Worm (Caenorhabditis elegans): ENCODE data around the gene ugt-5.

Gene ugt-5

DNA sequence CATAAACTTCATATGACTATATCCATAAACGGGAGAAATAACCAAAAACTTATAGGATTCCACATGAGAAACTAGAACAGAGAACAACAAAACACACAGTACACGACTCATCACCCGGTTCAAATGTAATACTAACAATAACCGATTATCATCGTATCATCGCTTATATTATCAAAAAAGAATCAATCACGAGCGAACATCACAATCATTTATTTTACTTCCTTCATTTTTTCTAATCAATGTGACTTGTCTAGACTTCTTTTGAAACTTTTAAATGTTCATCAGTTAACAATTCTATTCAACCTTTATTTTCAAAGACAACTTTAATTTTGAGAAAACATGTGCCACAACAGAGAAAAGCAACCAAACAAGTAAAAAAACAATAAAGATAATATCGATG is 2.4 kb upstream of the ugt-5 start, which contains the start of gene ugt-4 (continued):
- TF ChIP-seq daf-16 (GFP tag; optimal IDR thresholded peaks at IDR 0.05) (no peak), daf-16 (tag; optimal IDR thresholded peaks at IDR 0.05) (peak; percentile 35), php-3 (GFP tag; IDR thresholded peaks at IDR 0.05) (0 out of 2 replicates have a peak, but pooled peaks have one; percentile 6), hlh-11 (tag; optimal IDR thresholded peaks at IDR 0.05) (peak; percentile 65), lir-3 (tag; optimal IDR thresholded peaks at IDR 0.05) (no peak), lin-29 (GFP tag; IDR thresholded peaks at IDR 0.05) (no peak), lin-39 (tag; optimal IDR thresholded peaks at IDR 0.05) (no peak), F26F4.8 (GFP tag; conservative IDR thresholded peaks at IDR 0.05) (no peak), sdz-12 (GFP tag; optimal IDR thresholded peaks at IDR 0.05) (no peak), zip-2 (tag; optimal IDR thresholded peaks at IDR 0.05) (no peak), mep-1 (tag; optimal IDR thresholded peaks at IDR 0.05) (no peak), nhr-76 (tag; optimal IDR thresholded peaks at IDR 0.05) (no peak), Y5F2A.4 (GFP tag; optimal IDR thresholded peaks at IDR 0.05) (no peak), hif-1 (tag; optimal IDR thresholded peaks at IDR 0.05) (no peak), aly-2 (tag; optimal IDR thresholded peaks at IDR 0.05) (no peak), madf-5 (GFP tag; IDR thresholded peaks at IDR 0.05) (no peak), ZK546.5 (tag; optimal IDR thresholded peaks at IDR 0.05) (no peak), mes-2 (tag; optimal IDR thresholded peaks at IDR 0.05; ENCODE audit: poor library complexity, severe bottlenecking) (no peak), nhr-28 (tag; optimal IDR thresholded peaks at IDR 0.05) (peak; percentile 75), lin-13 (GFP tag; optimal IDR thresholded peaks at IDR 0.05) (no peak), dmd-9 (GFP tag; IDR thresholded peaks at IDR 0.05) (no peak), ztf-7 (tag; optimal IDR thresholded peaks at IDR 0.05) (no peak), nhr-237 (tag; optimal IDR thresholded peaks at IDR 0.05) (no peak), spr-1 (tag; optimal IDR thresholded peaks at IDR 0.05) (no peak), pha-4 (GFP tag; IDR thresholded peaks at IDR 0.05) (no peak), pha-4 (tag; optimal IDR thresholded peaks at IDR 0.05) (no peak), tra-1 (GFP tag; IDR thresholded peaks at IDR 0.05) (no peak), T26A8.4 (GFP tag; IDR thresholded peaks at IDR 0.05) (no peak), arid-1 (GFP tag; conservative IDR thresholded peaks at IDR 0.05) (no peak), F49E8.2 (tag; optimal IDR thresholded peaks at IDR 0.05; ENCODE audit: borderline replicate concordance) (no peak), ceh-44 (GFP tag; IDR thresholded peaks at IDR 0.05) (no peak)

DNA sequence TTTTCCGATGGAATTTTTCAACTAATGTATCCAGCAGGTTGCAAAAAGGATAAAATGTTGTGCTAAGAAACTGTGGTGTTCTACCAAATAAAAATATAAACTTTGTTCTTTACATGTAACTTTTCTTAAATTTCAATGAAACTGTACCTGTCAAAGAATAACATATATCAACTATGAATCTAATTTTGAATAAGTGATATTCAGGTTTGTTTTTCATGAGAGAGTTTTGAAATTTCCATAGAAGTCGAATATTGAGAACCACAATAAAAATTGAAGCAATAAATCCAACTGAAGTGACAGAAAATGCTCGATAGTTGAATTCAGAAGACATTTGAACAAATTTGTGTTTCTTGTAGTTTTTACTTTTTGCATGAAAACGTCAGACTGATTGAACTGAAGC is 2.6 kb downstream of the ugt-5 start, which contains the start of gene srbc-43:
Gene srbc-43, minus strand, starts transcription at position 331 of the 400 bp plus-strand sequence.
- peak; percentile 93 for TF ChIP-seq aha-1 (tag)
- no peak for TF ChIP-seq lir-3 (tag; optimal IDR thresholded peaks at IDR 0.05)

DNA sequence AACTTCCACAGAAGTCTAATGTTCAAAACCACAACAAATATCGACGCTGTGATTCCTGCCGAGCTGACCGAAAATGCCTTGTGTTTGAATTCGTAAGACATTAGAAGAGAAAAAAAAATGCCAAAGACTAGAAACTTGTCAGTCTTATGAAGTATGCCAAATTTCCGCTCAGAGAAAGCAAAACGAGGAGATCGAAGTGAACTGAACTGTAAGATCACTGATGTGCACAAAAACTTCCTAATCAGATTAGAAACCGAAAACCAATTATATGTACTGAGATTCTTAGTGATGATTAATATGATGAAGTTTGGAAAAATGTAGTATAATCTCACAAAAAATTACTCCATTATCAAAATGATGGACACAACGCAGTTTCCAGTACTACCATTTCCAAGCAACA is 4.3 kb downstream of the ugt-5 start, which contains the start of gene srbc-44:
Gene srbc-44, minus strand, starts transcription at position 101 of the 400 bp plus-strand sequence.
- TF ChIP-seq dmd-8 (GFP tag; IDR thresholded peaks at IDR 0.05), result no peak
- no peak for TF ChIP-seq nhr-102 (tag; optimal IDR thresholded peaks at IDR 0.05)
- no peak for TF ChIP-seq unc-39 (tag; optimal IDR thresholded peaks at IDR 0.05)
- TF ChIP-seq cey-2 (tag; optimal IDR thresholded peaks at IDR 0.05; ENCODE audit: borderline replicate concordance, insufficient read depth), result no peak
- no peak for TF ChIP-seq hif-1 (tag; optimal IDR thresholded peaks at IDR 0.05)
- TF ChIP-seq tag-97 (GFP tag; IDR thresholded peaks at IDR 0.05), result no peak
- TF ChIP-seq F37D6.2 (tag; optimal IDR thresholded peaks at IDR 0.05), result no peak
- no peak for TF ChIP-seq spr-3 (GFP tag; optimal IDR thresholded peaks at IDR 0.05)
- no peak for TF ChIP-seq arid-1 (GFP tag; conservative IDR thresholded peaks at IDR 0.05)
- no peak for TF ChIP-seq gei-8 (GFP tag; optimal IDR thresholded peaks at IDR 0.05)
- TF ChIP-seq hlh-30 (tag; optimal IDR thresholded peaks at IDR 0.05; ENCODE audit: insufficient read depth), result no peak
- no peak for TF ChIP-seq nhr-41 (GFP tag; IDR thresholded peaks at IDR 0.05)
- TF ChIP-seq ceh-28 (tag; optimal IDR thresholded peaks at IDR 0.05), result no peak
- TF ChIP-seq saeg-2 (GFP tag; IDR thresholded peaks at IDR 0.05), result no peak
- TF ChIP-seq nhr-6 (tag; optimal IDR thresholded peaks at IDR 0.05), result no peak
- no peak for TF ChIP-seq Y105C5A.15 (GFP tag; IDR thresholded peaks at IDR 0.05)
- TF ChIP-seq mdl-1 (tag; optimal IDR thresholded peaks at IDR 0.05), result no peak
- TF ChIP-seq rbr-2 (tag; optimal IDR thresholded peaks at IDR 0.05), result no peak
- no peak for TF ChIP-seq nhr-11 (tag; optimal IDR thresholded peaks at IDR 0.05)
- TF ChIP-seq tra-1 (GFP tag; IDR thresholded peaks at IDR 0.05), result no peak
